Worm (Caenorhabditis elegans) whole organism, L2 larva: ENCODE results near the gene Y105C5A.15.
"Not testable (repeated sequence)": the region's sequence is repeated elsewhere in the genome, so short reads cannot be mapped to it uniquely, and the experiment has no call there.

Source experiments
- C34F6.9 ChIP-seq: fragments of 150-350 bp; optimal IDR thresholded peaks from 2 replicates; lab custom pipeline; 2014; ENCODE audit warnings: missing biosample characterization, missing genetic modification characterization
- F13H6.1 ChIP-seq: sonication (generic microtip); optimal IDR thresholded peaks from 2 replicates; lab custom pipeline; 2016; ENCODE audit warnings: missing genetic modification characterization, missing compliant biosample characterization
- R02D3.7 ChIP-seq: fragments of 150-350 bp; optimal IDR thresholded peaks from 2 replicates; lab custom pipeline; 2014; ENCODE audit warnings: missing biosample characterization, missing genetic modification characterization
- Y55F3AM.14 ChIP-seq: fragments of 200-800 bp; sonication (Bioruptor generic); optimal IDR thresholded peaks from 2 replicates; lab custom pipeline; 2018; ENCODE audit warnings: mild to moderate bottlenecking, missing genetic modification characterization, missing compliant biosample characterization
- ZK546.5 ChIP-seq: sonication (generic microtip); optimal IDR thresholded peaks from 2 replicates; lab custom pipeline; 2017; ENCODE audit warnings: missing biosample characterization, missing genetic modification characterization
- alr-1 ChIP-seq: fragments of 150-350 bp; optimal IDR thresholded peaks from 2 replicates; lab custom pipeline; 2014; ENCODE audit warnings: missing biosample characterization, missing genetic modification characterization
- blmp-1 ChIP-seq: sonication (generic microtip); optimal IDR thresholded peaks from 2 replicates; lab custom pipeline; 2017; ENCODE audit warnings: missing genetic modification characterization, mild to moderate bottlenecking, missing compliant biosample characterization, antibody characterized with exemption, moderate library complexity; ENCODE audit not compliant: insufficient read depth
- ceh-82 ChIP-seq: fragments of 150-350 bp; optimal IDR thresholded peaks from 2 replicates; lab custom pipeline; 2014; ENCODE audit warnings: missing biosample characterization, missing genetic modification characterization
- crh-2 ChIP-seq: sonication (generic microtip); optimal IDR thresholded peaks from 2 replicates; lab custom pipeline; 2017; ENCODE audit warnings: missing biosample characterization, missing genetic modification characterization
- dmd-4 ChIP-seq: sonication (generic microtip); optimal IDR thresholded peaks from 2 replicates; lab custom pipeline; 2017; ENCODE audit warnings: missing biosample characterization, missing genetic modification characterization
- egl-27 ChIP-seq: sonication (generic microtip); optimal IDR thresholded peaks from 3 replicates; lab custom pipeline; 2017; ENCODE audit warnings: missing biosample characterization, missing genetic modification reagents, missing genetic modification characterization
- fos-1 ChIP-seq: fragments of 150-350 bp; optimal IDR thresholded peaks from 2 replicates; lab custom pipeline; 2014; ENCODE audit warnings: missing biosample characterization, missing genetic modification characterization
- gmeb-1 ChIP-seq: fragments of 150-350 bp; optimal IDR thresholded peaks from 2 replicates; lab custom pipeline; 2014; ENCODE audit warnings: missing biosample characterization, missing genetic modification characterization
- lin-11 ChIP-seq: fragments of 150-350 bp; sonication (generic microtip); optimal IDR thresholded peaks from 2 replicates; lab custom pipeline; 2014; ENCODE audit warnings: missing biosample characterization, missing genetic modification characterization, inconsistent platforms, mixed read lengths
- lin-13 ChIP-seq: fragments of 150-350 bp; optimal IDR thresholded peaks from 2 replicates; lab custom pipeline; 2014; ENCODE audit warnings: missing biosample characterization, missing genetic modification reagents, missing genetic modification characterization
- lsy-2 ChIP-seq, 2 experiments: fragments of 150-350 bp in 1 of 2; sonication (generic microtip) in 1 of 2; optimal IDR thresholded peaks; 2 replicates each; lab custom pipeline; 2014 to 2017; ENCODE audit warnings: missing biosample characterization in 2 of 2, missing genetic modification characterization in 2 of 2
- mab-5 ChIP-seq: fragments of 150-350 bp; optimal IDR thresholded peaks from 2 replicates; lab custom pipeline; 2014; ENCODE audit warnings: missing biosample characterization, missing genetic modification characterization
- mdl-1 ChIP-seq, 2 experiments: fragments of 150-350 bp in 1 of 2; sonication (generic microtip) in 1 of 2; optimal IDR thresholded peaks; 2 replicates each; lab custom pipeline; 2017; ENCODE audit warnings: missing biosample characterization in 2 of 2, missing genetic modification characterization in 2 of 2
- nhr-10 ChIP-seq: sonication (generic microtip); optimal IDR thresholded peaks from 2 replicates; lab custom pipeline; 2017; ENCODE audit warnings: missing biosample characterization, missing genetic modification characterization
- nhr-12 ChIP-seq: fragments of 150-350 bp; optimal IDR thresholded peaks from 2 replicates; lab custom pipeline; 2014; ENCODE audit warnings: missing biosample characterization, missing genetic modification characterization
- nhr-129 ChIP-seq: fragments of 150-350 bp; optimal IDR thresholded peaks from 2 replicates; lab custom pipeline; 2014; ENCODE audit warnings: missing biosample characterization, missing genetic modification characterization
- nhr-21 ChIP-seq: fragments of 150-350 bp; optimal IDR thresholded peaks from 2 replicates; lab custom pipeline; 2014; ENCODE audit warnings: missing biosample characterization, missing genetic modification characterization
- nhr-237 ChIP-seq: fragments of 150-350 bp; optimal IDR thresholded peaks from 2 replicates; lab custom pipeline; 2014; ENCODE audit warnings: missing biosample characterization, missing genetic modification characterization
- nhr-25 ChIP-seq: fragments of 150-350 bp; sonication (generic microtip); optimal IDR thresholded peaks from 3 replicates; lab custom pipeline; 2014; ENCODE audit warnings: missing biosample characterization, missing genetic modification characterization
- nhr-6 ChIP-seq: fragments of 150-350 bp; optimal IDR thresholded peaks from 2 replicates; lab custom pipeline; 2014; ENCODE audit warnings: missing biosample characterization, missing genetic modification characterization
- sem-4 ChIP-seq: fragments of 150-350 bp; optimal IDR thresholded peaks from 2 replicates; lab custom pipeline; 2014; ENCODE audit warnings: missing biosample characterization, missing genetic modification reagents, missing genetic modification characterization
- skn-1 ChIP-seq: sonication (generic microtip); optimal IDR thresholded peaks from 2 replicates; lab custom pipeline; 2017; ENCODE audit warnings: missing biosample characterization, missing genetic modification characterization
- sma-3 ChIP-seq: sonication (generic microtip); optimal IDR thresholded peaks from 2 replicates; lab custom pipeline; 2016; ENCODE audit warnings: missing genetic modification reagents, missing genetic modification characterization, missing compliant biosample characterization
- sma-9 ChIP-seq, 2 experiments: fragments of 150-350 bp in 1 of 2; sonication (generic microtip) in 1 of 2; optimal IDR thresholded peaks; 2 replicates each; lab custom pipeline; 2014 to 2016; ENCODE audit warnings: missing genetic modification characterization in 2 of 2, mild to moderate bottlenecking in 1 of 2, missing biosample characterization in 1 of 2, missing compliant biosample characterization in 1 of 2, missing genetic modification reagents in 1 of 2, moderate library complexity in 1 of 2
- unc-55 ChIP-seq: fragments of 150-350 bp; sonication (generic microtip); optimal IDR thresholded peaks from 3 replicates; lab custom pipeline; 2014; ENCODE audit warnings: missing biosample characterization, missing genetic modification reagents, missing genetic modification characterization
- unc-62 ChIP-seq: fragments of 150-350 bp; optimal IDR thresholded peaks from 2 replicates; lab custom pipeline; 2014; ENCODE audit warnings: missing biosample characterization, missing genetic modification reagents, missing genetic modification characterization
- zag-1 ChIP-seq: fragments of 150-350 bp; optimal IDR thresholded peaks from 2 replicates; lab custom pipeline; 2014; ENCODE audit warnings: missing biosample characterization, missing genetic modification characterization
- ztf-4 ChIP-seq: fragments of 150-350 bp; optimal IDR thresholded peaks from 2 replicates; lab custom pipeline; 2014; ENCODE audit warnings: missing biosample characterization, missing genetic modification characterization

The Y105C5A.15 gene

ce11 chrIV:15688524-15689479 lies at the start of gene Y105C5A.15:
TSS of gene Y105C5A.15 (plus strand) at chrIV:15689201.
- TF ChIP-seq lin-13 (GFP tag; lab: Kevin White, UChicago) (no peak), fos-1 (tag; lab: Kevin White, UChicago) (peak; percentile 82), lsy-2 (tag; optimal IDR thresholded peaks at IDR 0.05; lab: Kevin White, UChicago) (no peak), R02D3.7 (no peak)

DNA sequence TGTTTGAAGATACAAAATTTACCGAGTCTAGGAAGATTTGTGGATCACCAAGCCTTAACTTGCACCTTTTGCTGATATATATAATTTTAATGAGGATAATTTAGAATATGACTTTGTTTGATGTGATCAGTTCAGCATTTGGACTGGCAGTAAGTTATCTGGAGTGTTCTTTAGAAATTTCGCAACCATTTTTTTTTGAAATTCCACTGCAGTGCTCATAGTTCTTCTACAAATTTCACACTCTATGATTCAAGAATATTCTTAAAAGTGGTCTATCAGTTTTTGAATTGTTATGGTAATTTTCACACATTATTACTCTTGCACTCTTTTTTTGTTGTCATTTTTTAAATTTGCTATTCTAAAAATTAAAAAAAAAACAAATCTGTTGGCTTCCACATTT lies 49.8 kb upstream of the Y105C5A.15 start:
- no peak for TF ChIP-seq nhr-129 (tag; lab: Kevin White, UChicago)
- no peak for TF ChIP-seq mab-5 (tag; lab: Kevin White, UChicago)
- no peak for TF ChIP-seq nhr-25 (tag; lab: Kevin White, UChicago)
- no peak for TF ChIP-seq egl-27 (tag; lab: Kevin White, UChicago)
- TF ChIP-seq dmd-4, result no peak
- TF ChIP-seq fos-1 (tag; lab: Kevin White, UChicago), result no peak
- TF ChIP-seq gmeb-1 (tag; lab: Kevin White, UChicago), result no peak
- no peak for TF ChIP-seq mdl-1 (tag; optimal IDR thresholded peaks at IDR 0.05; lab: Kevin White, UChicago)

ce11 chrIV:15640852-15641251 lies 48.1 kb upstream of the Y105C5A.15 start, which contains the start of gene Y105C5A.13:
TSS of gene Y105C5A.13 (plus strand) at chrIV:15641231.
- peak; percentile 94 for TF ChIP-seq fos-1 (tag; lab: Kevin White, UChicago)
- TF ChIP-seq zag-1 (tag; lab: Kevin White, UChicago), result no peak
- peak; percentile 7 for TF ChIP-seq sma-9 (GFP tag; optimal IDR thresholded peaks at IDR 0.05; lab: Kevin White, UChicago)
- TF ChIP-seq sma-9 (tag; optimal IDR thresholded peaks at IDR 0.05; lab: Kevin White, UChicago), result no peak

ce11 chrIV:15641699-15642098 lies 47.3 kb upstream of the Y105C5A.15 start, which contains the start of gene Y105C5A.12:
TSS of gene Y105C5A.12 (minus strand) at chrIV:15641799.
- TF ChIP-seq ztf-4, blmp-1, nhr-129 (tag; lab: Kevin White, UChicago): not testable (repeated sequence)
- TF ChIP-seq, all 48 proteins: peak for 0; not testable (repeated sequence) for 48

DNA sequence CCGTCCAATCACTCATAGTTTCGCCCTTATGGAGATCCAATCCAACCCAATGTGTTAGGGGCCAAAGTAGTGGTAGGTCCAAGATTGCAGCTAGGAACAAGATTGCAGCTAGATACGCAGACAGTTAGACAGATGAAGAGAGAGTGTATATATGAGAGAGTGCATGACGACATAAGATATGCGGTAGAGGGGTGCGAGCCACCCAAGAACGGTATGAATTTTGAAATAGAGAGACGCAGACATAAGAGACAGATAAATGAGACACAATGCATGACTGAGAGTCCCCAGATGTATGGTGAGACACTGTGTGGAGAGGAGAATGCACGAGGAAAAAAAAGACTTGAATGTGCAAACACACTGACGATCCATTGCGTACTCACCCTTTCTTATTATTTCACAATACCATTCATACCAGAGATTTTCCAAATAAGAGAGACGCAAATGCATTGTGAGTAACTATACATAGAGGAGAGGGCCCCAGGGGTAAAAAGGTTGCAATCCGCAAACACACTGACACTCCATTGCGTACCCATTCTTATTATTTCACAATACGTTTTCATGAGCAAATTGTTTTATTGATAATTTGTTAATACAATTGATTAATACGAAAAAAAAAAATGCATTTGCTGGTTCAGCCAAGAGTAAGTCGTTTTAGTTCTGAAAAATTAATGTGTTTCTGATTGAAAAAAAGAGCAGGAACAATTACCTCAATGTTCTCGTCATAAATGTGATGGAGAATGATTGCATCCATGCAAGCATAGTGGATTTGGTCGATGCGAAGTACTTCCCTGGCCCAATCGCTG lies 42.4 kb upstream of the Y105C5A.15 start, which contains the start of the genes Y105C5A.1268 and Y105C5A.1272:
Y105C5A.1268 (minus strand) TSS at position 51 of the 803 bp plus-strand sequence.
Y105C5A.1272 (plus strand) TSS at position 575 of the 803 bp plus-strand sequence.
- TF ChIP-seq lsy-2 (tag; optimal IDR thresholded peaks at IDR 0.05; lab: Kevin White, UChicago) (peak; percentile 78 to 94), alr-1 (tag; lab: Kevin White, UChicago) (peak; percentile 52), mab-5 (tag; lab: Kevin White, UChicago) (peak; percentile 85), sma-3 (GFP tag; lab: Kevin White, UChicago) (peak; percentile 87), mdl-1 (tag; optimal IDR thresholded peaks at IDR 0.05; lab: Kevin White, UChicago) (peak; percentile 71 to 76), nhr-6 (tag; lab: Kevin White, UChicago) (peak; percentile 88), skn-1 (tag; lab: Kevin White, UChicago) (peak; percentile 64), lin-13 (GFP tag; lab: Kevin White, UChicago) (peak; percentile 77), unc-55 (peak; percentile 92), nhr-12 (peak; percentile 11), sma-9 (GFP tag; optimal IDR thresholded peaks at IDR 0.05; lab: Kevin White, UChicago) (peak; percentile 80), ceh-82 (peak; percentile 17), lin-11 (peak; percentile 17), ZK546.5 (tag; lab: Kevin White, UChicago) (peak; percentile 13), nhr-10 (tag; lab: Kevin White, UChicago) (peak; percentile 62), sem-4 (tag; lab: Kevin White, UChicago) (peak; percentile 83), fos-1 (tag; lab: Kevin White, UChicago) (peak; percentile 70), nhr-21 (tag; lab: Kevin White, UChicago) (peak; percentile 93), ztf-4 (tag; lab: Kevin White, UChicago) (peak; percentile 85), zag-1 (tag; lab: Kevin White, UChicago) (peak; percentile 60), nhr-25 (tag; lab: Kevin White, UChicago) (peak; percentile 85), F13H6.1 (tag; lab: Kevin White, UChicago) (peak; percentile 93), blmp-1 (tag; lab: Kevin White, UChicago) (peak; percentile 74), egl-27 (tag; lab: Kevin White, UChicago) (peak; percentile 88), crh-2 (tag; lab: Kevin White, UChicago) (peak; percentile 85), nhr-129 (tag; lab: Kevin White, UChicago) (peak; percentile 95), nhr-237 (tag; lab: Kevin White, UChicago) (peak; percentile 67), Y55F3AM.14 (peak; percentile 72), gmeb-1 (tag; lab: Kevin White, UChicago) (peak; percentile 76), unc-62 (GFP tag; lab: Kevin White, UChicago) (peak; percentile 13), C34F6.9 (peak; percentile 93)
- not testable (repeated sequence) for TF ChIP-seq sma-9 (tag; optimal IDR thresholded peaks at IDR 0.05; lab: Kevin White, UChicago)
